Worm (Caenorhabditis elegans) whole organism, L1 larva: Measurements from ENCODE around the gene pch-2.

Experiments
- C34B4.2 ChIP-seq: sonication (generic microtip); optimal IDR thresholded peaks from 2 replicates; lab custom pipeline; 2017; ENCODE audit warnings: mild to moderate bottlenecking, missing genetic modification characterization, missing compliant biosample characterization
- Y116A8C.19 ChIP-seq: sonication (generic microtip); optimal IDR thresholded peaks from 2 replicates; lab custom pipeline; 2016; ENCODE audit warnings: missing compliant biosample characterization, missing genetic modification characterization, borderline replicate concordance
- aly-2 ChIP-seq: fragments of 150-350 bp; optimal IDR thresholded peaks from 2 replicates; lab custom pipeline; 2014; ENCODE audit warnings: missing biosample characterization, missing genetic modification characterization
- ama-1 ChIP-seq: fragments of 150-350 bp; optimal IDR thresholded peaks from 2 replicates; lab custom pipeline; 2014
- ceh-63 ChIP-seq: fragments of 200-800 bp; sonication (Bioruptor generic); optimal IDR thresholded peaks from 2 replicates; lab custom pipeline; 2018; ENCODE audit warnings: mild to moderate bottlenecking, missing genetic modification characterization, missing compliant biosample characterization
- ceh-82 ChIP-seq, 3 experiments: fragments of 150-350 bp in 1 of 3; sonication (generic microtip) in 2 of 3; optimal IDR thresholded peaks; 2 replicates each; lab custom pipeline; 2014 to 2017; ENCODE audit warnings: missing biosample characterization in 3 of 3, missing genetic modification characterization in 3 of 3
- ceh-88 ChIP-seq: fragments of 200-800 bp; sonication (Bioruptor generic); IDR thresholded peaks from 2 replicates; pipeline ENCODE4 v1.3.6; 2022; ENCODE audit warnings: missing genetic modification characterization, missing compliant biosample characterization
- ces-1 ChIP-seq: fragments of 150-350 bp; optimal IDR thresholded peaks from 2 replicates; lab custom pipeline; 2014; ENCODE audit warnings: missing biosample characterization, missing genetic modification reagents, missing genetic modification characterization
- dpl-1 ChIP-seq, 3 experiments: fragments of 150-350 bp in 2 of 3; sonication (generic microtip) in 1 of 3; optimal IDR thresholded peaks; 2 replicates each; lab custom pipeline; 2014 to 2017; ENCODE audit warnings: missing biosample characterization in 3 of 3, missing genetic modification characterization in 3 of 3, missing genetic modification reagents in 3 of 3
- dsc-1 ChIP-seq: sonication (generic microtip); optimal IDR thresholded peaks from 2 replicates; lab custom pipeline; 2016; ENCODE audit warnings: mild to moderate bottlenecking, missing genetic modification characterization, missing compliant biosample characterization
- efl-1 ChIP-seq, 4 experiments: fragments of 150-350 bp; optimal IDR thresholded peaks in 3 of 4; peaks in 1 of 4; 1 replicate in 1 of 4; 2 replicates in 3 of 4; lab custom pipeline; 2014; ENCODE audit warnings: missing biosample characterization in 2 of 4, missing genetic modification characterization in 2 of 4, missing genetic modification reagents in 2 of 4
- efl-3 ChIP-seq: fragments of 200-800 bp; sonication (Bioruptor generic); optimal IDR thresholded peaks from 2 replicates; lab custom pipeline; 2018; ENCODE audit warnings: mild to moderate bottlenecking, missing genetic modification characterization, missing compliant biosample characterization
- egl-27 ChIP-seq, 2 experiments: fragments of 150-350 bp in 1 of 2; sonication (generic microtip); optimal IDR thresholded peaks; 3 replicates each; lab custom pipeline; 2017 to 2018; ENCODE audit warnings: missing biosample characterization in 2 of 2, missing genetic modification characterization in 2 of 2, missing genetic modification reagents in 2 of 2
- fkh-10 ChIP-seq: sonication (generic microtip); optimal IDR thresholded peaks from 2 replicates; lab custom pipeline; 2017; ENCODE audit warnings: missing biosample characterization, missing genetic modification reagents, missing genetic modification characterization
- fkh-8 ChIP-seq: sonication (generic microtip); optimal IDR thresholded peaks from 2 replicates; lab custom pipeline; 2016; ENCODE audit warnings: mild to moderate bottlenecking, missing genetic modification characterization, missing compliant biosample characterization
- lin-13 ChIP-seq: fragments of 150-350 bp; optimal IDR thresholded peaks from 2 replicates; lab custom pipeline; 2014; ENCODE audit warnings: missing biosample characterization, missing genetic modification reagents, missing genetic modification characterization
- lin-14 ChIP-seq: fragments of 200-800 bp; sonication (Bioruptor generic); optimal IDR thresholded peaks from 2 replicates; lab custom pipeline; 2018; ENCODE audit warnings: mild to moderate bottlenecking, missing genetic modification characterization, moderate library complexity, missing compliant biosample characterization
- lin-15B ChIP-seq: fragments of 150-350 bp; sonication (generic microtip); optimal IDR thresholded peaks from 3 replicates; lab custom pipeline; 2014; ENCODE audit warnings: missing biosample characterization, missing genetic modification characterization
- lin-39 ChIP-seq: fragments of 150-350 bp; optimal IDR thresholded peaks from 2 replicates; lab custom pipeline; 2014; ENCODE audit warnings: missing biosample characterization, missing genetic modification reagents, missing genetic modification characterization
- lsy-2 ChIP-seq, 2 experiments: fragments of 150-350 bp; optimal IDR thresholded peaks; 2 replicates each; lab custom pipeline; 2014; ENCODE audit warnings: missing biosample characterization in 2 of 2, missing genetic modification characterization in 2 of 2
- mep-1 ChIP-seq: fragments of 150-350 bp; optimal IDR thresholded peaks from 2 replicates; lab custom pipeline; 2014; ENCODE audit warnings: missing biosample characterization, missing genetic modification characterization
- nhr-11 ChIP-seq: fragments of 150-350 bp; optimal IDR thresholded peaks from 2 replicates; lab custom pipeline; 2014; ENCODE audit warnings: missing biosample characterization, missing genetic modification characterization
- pax-3 ChIP-seq: fragments of 200-800 bp; sonication (Bioruptor generic); optimal IDR thresholded peaks from 2 replicates; lab custom pipeline; 2018; ENCODE audit warnings: mild to moderate bottlenecking, missing genetic modification characterization, moderate library complexity, missing compliant biosample characterization
- rnt-1 ChIP-seq: sonication (generic microtip); optimal IDR thresholded peaks from 2 replicates; lab custom pipeline; 2016; ENCODE audit warnings: mild to moderate bottlenecking, missing genetic modification characterization, moderate library complexity, missing compliant biosample characterization
- skn-1 ChIP-seq: fragments of 150-350 bp; optimal IDR thresholded peaks from 2 replicates; lab custom pipeline; 2014; ENCODE audit warnings: missing biosample characterization, missing genetic modification characterization
- snu-23 ChIP-seq: sonication (generic microtip); optimal IDR thresholded peaks from 2 replicates; lab custom pipeline; 2016; ENCODE audit warnings: missing genetic modification characterization, missing compliant biosample characterization
- sptf-1 ChIP-seq: fragments of 150-350 bp; optimal IDR thresholded peaks from 2 replicates; lab custom pipeline; 2014; ENCODE audit warnings: missing biosample characterization, missing genetic modification characterization
- unc-30 ChIP-seq: sonication (generic microtip); optimal IDR thresholded peaks from 2 replicates; lab custom pipeline; 2017; ENCODE audit warnings: missing biosample characterization, missing genetic modification characterization
- zag-1 ChIP-seq: fragments of 150-350 bp; optimal IDR thresholded peaks from 2 replicates; lab custom pipeline; 2014; ENCODE audit warnings: missing biosample characterization, missing genetic modification characterization

Gene pch-2

DNA sequence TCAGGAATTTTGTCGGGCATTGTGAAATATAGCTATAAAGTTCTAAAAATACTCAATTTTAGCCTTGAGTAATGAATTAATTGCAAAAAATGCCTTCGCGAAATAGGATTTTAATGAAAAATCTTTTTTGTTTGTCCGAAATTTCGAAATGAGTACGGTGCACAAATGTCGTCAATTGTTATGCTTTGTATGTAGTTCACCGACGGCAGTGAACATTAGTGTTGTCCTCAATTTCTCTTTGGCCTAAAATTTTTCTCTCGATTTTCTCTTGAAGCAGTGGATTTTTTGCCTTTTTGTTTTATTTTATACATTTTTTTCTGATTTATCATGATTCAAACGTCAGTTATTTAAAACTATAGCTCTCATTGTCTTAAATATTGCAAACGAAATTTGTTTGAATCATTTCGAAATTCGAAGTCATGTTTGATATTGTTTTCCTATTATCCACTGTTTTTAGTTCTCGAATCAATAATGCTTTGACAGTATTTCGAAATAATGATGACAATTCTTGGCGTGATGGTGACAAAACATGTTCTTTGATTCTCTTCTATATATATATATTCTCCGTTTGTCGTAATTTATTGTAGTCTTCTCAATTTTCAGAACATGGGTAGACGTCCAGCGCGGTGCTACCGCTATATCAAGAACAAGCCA lies 14.7 kb upstream of the pch-2 start, which contains the start of the genes ints-11 and rpl-10 (continued):
- TF ChIP-seq lin-39 (tag; lab: Kevin White, UChicago) (no peak), dpl-1 (GFP tag; optimal IDR thresholded peaks at IDR 0.05; lab: Kevin White, UChicago) (peak; percentile 51 to 74 (median 71)), snu-23 (GFP tag; lab: Kevin White, UChicago) (peak; percentile 73), skn-1 (tag; lab: Kevin White, UChicago) (peak; percentile 56), zag-1 (tag; lab: Kevin White, UChicago) (no peak), sptf-1 (no peak), unc-30 (tag; lab: Kevin White, UChicago) (no peak), rnt-1 (peak; percentile 44), ceh-88 (GFP tag; lab: Robert Waterston, UW) (no peak), ceh-82 (tag; optimal IDR thresholded peaks at IDR 0.05; lab: Kevin White, UChicago) (peak in 2 of 3 experiments; percentile 28 to 63), ceh-63 (GFP tag; lab: Kevin White, UChicago) (no peak), pax-3 (tag; lab: Kevin White, UChicago) (no peak), Y116A8C.19 (no peak), dsc-1 (no peak)

ce11 chrII:8144543-8144942 lies 13.6 kb upstream of the pch-2 start, which contains the start of gene F10B5.2:
TSS of gene F10B5.2 (plus strand) at chrII:8144762.
- TF ChIP-seq efl-1 (optimal IDR thresholded peaks at IDR 0.05; lab: Kevin White, UChicago) (no peak), efl-1 (GFP tag; optimal IDR thresholded peaks at IDR 0.05 in 1 of 2; lab: Kevin White, UChicago) (peak in 1 of 2 experiments; percentile 75), efl-3 (GFP tag; lab: Kevin White, UChicago) (no peak), mep-1 (tag; lab: Kevin White, UChicago) (no peak), lsy-2 (tag; optimal IDR thresholded peaks at IDR 0.05; lab: Kevin White, UChicago) (peak in 1 of 2 experiments; percentile 43)

- TF ChIP-seq ama-1 (no peak), ces-1 (GFP tag; lab: Kevin White, UChicago) (no peak), efl-3 (GFP tag; lab: Kevin White, UChicago) (no peak), nhr-11 (tag; lab: Kevin White, UChicago) (no peak), lin-15B (tag; lab: Kevin White, UChicago) (no peak), skn-1 (tag; lab: Kevin White, UChicago) (no peak), lin-14 (GFP tag; lab: Kevin White, UChicago) (no peak), lin-13 (GFP tag; lab: Kevin White, UChicago) (no peak)
Observed at ce11 chrII:8149930-8150329, 8.2 kb upstream of the pch-2 start, which contains the start of gene F10B5.3. TSS of gene F10B5.3 (minus strand) at chrII:8150030.

DNA sequence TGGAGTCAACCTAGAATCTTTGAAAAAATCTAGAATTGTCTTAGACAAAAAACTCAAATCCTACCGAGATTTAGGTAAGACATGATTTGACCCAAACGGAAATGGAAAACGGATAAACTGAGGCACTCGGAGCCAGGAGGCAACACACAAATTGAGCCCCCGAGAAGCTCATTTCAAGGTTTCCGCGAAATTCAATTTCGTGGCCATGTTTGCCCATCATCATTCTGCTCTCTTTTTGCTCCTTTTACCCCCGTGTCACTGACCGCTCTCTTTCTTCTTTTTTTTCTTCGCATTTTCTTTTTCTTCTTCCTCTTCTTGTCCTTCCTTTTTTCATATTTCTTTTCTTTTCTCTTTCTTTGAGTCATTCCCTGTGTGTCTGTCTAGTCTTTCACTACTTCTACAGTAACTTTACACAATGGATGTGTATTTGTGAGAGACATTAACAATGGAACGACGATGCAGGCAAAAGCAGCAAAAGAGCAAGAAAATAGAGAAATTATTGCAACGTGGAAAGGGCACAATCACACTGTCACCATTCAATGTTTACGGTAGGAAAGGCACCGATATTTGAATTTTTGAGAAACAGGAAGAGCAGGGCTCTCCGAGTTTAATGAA lies 5.3 kb upstream of the pch-2 start:
- TF ChIP-seq fkh-10 (GFP tag; lab: Kevin White, UChicago) (peak; percentile 44), ces-1 (GFP tag; lab: Kevin White, UChicago) (peak; percentile 11), nhr-11 (tag; lab: Kevin White, UChicago) (no peak)

ce11 chrII:8156845-8157373 lies 1.2 kb upstream of the pch-2 start, which contains the start of the genes tub-1 and tmem-138:
TSS of gene tub-1 (minus strand) at chrII:8156945.
TSS of gene tmem-138 (plus strand) at chrII:8157323.
- TF ChIP-seq C34B4.2 (tag; lab: Kevin White, UChicago), result no peak
- no peak for TF ChIP-seq egl-27 (tag; optimal IDR thresholded peaks at IDR 0.05; lab: Kevin White, UChicago)
- peak; percentile 42 for TF ChIP-seq dsc-1
- no peak for TF ChIP-seq aly-2 (tag; lab: Kevin White, UChicago)
- TF ChIP-seq fkh-8 (tag; lab: Kevin White, UChicago), result peak; percentile 70
- TF ChIP-seq lin-14 (GFP tag; lab: Kevin White, UChicago), result no peak
- no peak for TF ChIP-seq dpl-1 (GFP tag; optimal IDR thresholded peaks at IDR 0.05; lab: Kevin White, UChicago)
- TF ChIP-seq, all 84 proteins: peak for 2
